Worm (Caenorhabditis elegans) whole organism, young adult: ENCODE data around the gene ZC395.11.

Experiments
- F49E8.2 ChIP-seq: sonication (generic microtip); optimal IDR thresholded peaks from 3 replicates; lab custom pipeline; 2017; ENCODE audit warnings: missing genetic modification characterization, mild to moderate bottlenecking, missing compliant biosample characterization, antibody characterized with exemption, moderate library complexity; ENCODE audit not compliant: insufficient read depth
- dpff-1 ChIP-seq: sonication (generic microtip); optimal IDR thresholded peaks from 2 replicates; lab custom pipeline; 2017; ENCODE audit warnings: mild to moderate bottlenecking, missing genetic modification characterization, missing compliant biosample characterization
- let-526 ChIP-seq: fragments of 200-800 bp; sonication (Bioruptor generic); IDR thresholded peaks from 2 replicates; pipeline ENCODE4 v1.3.6; 2022; ENCODE audit warnings: missing genetic modification reagents, missing genetic modification characterization, missing compliant biosample characterization

ce11 chrIII:5308278-5308677 lies 22.2 kb upstream of the ZC395.11 start, which contains the start of gene mog-3:
- TF ChIP-seq F49E8.2 (tag; lab: Kevin White, UChicago) (no peak), dpff-1 (tag; lab: Kevin White, UChicago) (no peak), let-526 (GFP tag; lab: Robert Waterston, UW) (no peak)
